Fruit fly (Drosophila melanogaster): ENCODE measurements around the gene CG1571.

CG1571 gene

dm6 chrX:8056597-8057228 lies 19.0 kb upstream of the CG1571 start (continued):
- no peak for TF ChIP-seq CG1792 (GFP tag; optimal IDR thresholded peaks at IDR 0.05)
- TF ChIP-seq pzg (GFP tag; optimal IDR thresholded peaks at IDR 0.05), result no peak
- no peak for TF ChIP-seq pnt (GFP tag; optimal IDR thresholded peaks at IDR 0.05)
- no peak for TF ChIP-seq lola (GFP tag; optimal IDR thresholded peaks at IDR 0.05)
- TF ChIP-seq CG14441 (GFP tag; IDR thresholded peaks at IDR 0.05), result no peak
- TF ChIP-seq CG15514 (GFP tag; optimal IDR thresholded peaks at IDR 0.05), result no peak
- no peak for TF ChIP-seq CG16815 (GFP tag; optimal IDR thresholded peaks at IDR 0.05)
- TF ChIP-seq CG2199 (GFP tag; IDR thresholded peaks at IDR 0.05), result no peak
- TF ChIP-seq stwl (tag; optimal IDR thresholded peaks at IDR 0.05), result no peak
- TF ChIP-seq CG12299 (tag; optimal IDR thresholded peaks at IDR 0.05), result no peak
- TF ChIP-seq CG8765 (GFP tag; IDR thresholded peaks at IDR 0.05), result no peak
- no peak for TF ChIP-seq pum (GFP tag; optimal IDR thresholded peaks at IDR 0.05)
- no peak for TF ChIP-seq Taf1 (GFP tag; IDR thresholded peaks at IDR 0.05)
- peak; percentile 70 for TF ChIP-seq Med (GFP tag)
- TF ChIP-seq nerfin-1 (tag; optimal IDR thresholded peaks at IDR 0.05), result no peak
- no peak for TF ChIP-seq CHES-1-like (GFP tag; optimal IDR thresholded peaks at IDR 0.05)
- no peak for TF ChIP-seq CG7357 (GFP tag; IDR thresholded peaks at IDR 0.05)
- TF ChIP-seq rib (GFP tag; IDR thresholded peaks at IDR 0.05), result peak; percentile 44; the same call in 1 of the 2 replicates
- TF ChIP-seq Camta (GFP tag; optimal IDR thresholded peaks at IDR 0.05), result no peak
- no peak for TF ChIP-seq CG3281 (GFP tag; optimal IDR thresholded peaks at IDR 0.05)
- no peak for TF ChIP-seq CG34422 (GFP tag; IDR thresholded peaks at IDR 0.05)
- TF ChIP-seq Hr3 (GFP tag; optimal IDR thresholded peaks at IDR 0.05), result no peak
- TF ChIP-seq org-1 (GFP tag; optimal IDR thresholded peaks at IDR 0.05), result no peak
- no peak for TF ChIP-seq insv (GFP tag; optimal IDR thresholded peaks at IDR 0.05)
- TF ChIP-seq CG4617 (GFP tag; optimal IDR thresholded peaks at IDR 0.05; ENCODE audit: borderline replicate concordance), result no peak
- TF ChIP-seq CG10321 (GFP tag; IDR thresholded peaks at IDR 0.05), result peak; percentile 95
- TF ChIP-seq Fer1 (GFP tag; optimal IDR thresholded peaks at IDR 0.05), result no peak
- no peak for TF ChIP-seq Neu2 (GFP tag; optimal IDR thresholded peaks at IDR 0.05; ENCODE audit: borderline replicate concordance)
- no peak for TF ChIP-seq chif (GFP tag; optimal IDR thresholded peaks at IDR 0.05)
- no peak for TF ChIP-seq maf-S (GFP tag; optimal IDR thresholded peaks at IDR 0.05)
- peak; percentile 41 for TF ChIP-seq yki (optimal IDR thresholded peaks at IDR 0.05)
- no peak for TF ChIP-seq CG12744 (GFP tag; optimal IDR thresholded peaks at IDR 0.05)
- no peak for TF ChIP-seq Vsx1 (GFP tag; optimal IDR thresholded peaks at IDR 0.05)
- peak; percentile 42 for TF ChIP-seq HLHmδ (GFP tag; optimal IDR thresholded peaks at IDR 0.05)
- no peak for TF ChIP-seq CG16863 (GFP tag; optimal IDR thresholded peaks at IDR 0.05)
- no peak for TF ChIP-seq Dref (GFP tag; IDR thresholded peaks at IDR 0.05)
- no peak for TF ChIP-seq CG4707 (GFP tag; optimal IDR thresholded peaks at IDR 0.05)
- no peak for TF ChIP-seq D19B (GFP tag; optimal IDR thresholded peaks at IDR 0.05)
- TF ChIP-seq CG9797 (GFP tag; optimal IDR thresholded peaks at IDR 0.05), result no peak
- TF ChIP-seq Usf (GFP tag; optimal IDR thresholded peaks at IDR 0.05), result no peak
- no peak for TF ChIP-seq CG10959 (GFP tag; IDR thresholded peaks at IDR 0.05)
- no peak for TF ChIP-seq GATAe (GFP tag; conservative IDR thresholded peaks at IDR 0.05)

DNA sequence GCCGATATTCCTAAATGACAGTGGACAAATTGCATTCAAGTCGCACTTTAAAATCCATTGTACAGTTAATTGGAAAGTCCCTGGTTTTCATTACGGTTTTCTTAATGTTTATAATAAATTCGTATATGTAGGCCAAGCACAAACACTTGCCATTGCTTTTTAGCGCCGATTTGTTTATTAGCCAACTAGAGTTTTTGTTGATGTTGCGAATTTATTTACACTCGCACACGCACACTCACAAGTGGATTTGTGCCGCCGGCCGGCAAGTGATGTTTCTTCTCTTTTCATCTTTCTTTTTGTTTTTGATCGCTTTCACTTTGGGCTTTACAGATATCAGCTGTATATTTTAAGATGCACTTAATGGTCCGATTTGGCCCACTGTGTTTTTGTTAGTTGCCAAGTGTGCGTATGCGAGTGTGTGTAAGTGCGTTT lies 18.4 kb upstream of the CG1571 start:
- TF ChIP-seq Side (GFP tag; optimal IDR thresholded peaks at IDR 0.05), result peak; percentile 81
- peak; percentile 63 to 88 for TF ChIP-seq dpn (GFP tag; optimal IDR thresholded peaks at IDR 0.05)
- TF ChIP-seq H2.0 (GFP tag; IDR thresholded peaks at IDR 0.05), result peak; percentile 36; the same call in 1 of the 2 replicates
- peak; percentile 60 for TF ChIP-seq Mad (GFP tag; optimal IDR thresholded peaks at IDR 0.05)
- peak; percentile 64 for TF ChIP-seq CG9932 (GFP tag; IDR thresholded peaks at IDR 0.05)
- no peak for TF ChIP-seq bowl (GFP tag; IDR thresholded peaks at IDR 0.05)
- no peak for TF ChIP-seq br (optimal IDR thresholded peaks at IDR 0.05)
- no peak for TF ChIP-seq CG8765 (GFP tag; IDR thresholded peaks at IDR 0.05)
- no peak for TF ChIP-seq Dp (GFP tag; optimal IDR thresholded peaks at IDR 0.05)
- no peak for TF ChIP-seq CG6854 (GFP tag; optimal IDR thresholded peaks at IDR 0.05)
- peak; percentile 65 for TF ChIP-seq CG10543 (GFP tag; optimal IDR thresholded peaks at IDR 0.05)
- TF ChIP-seq tgo (GFP tag; IDR thresholded peaks at IDR 0.05), result peak; percentile 49; the same call in 2 of the 3 replicates
- peak; percentile 33; the same call in 2 of the 3 replicates for TF ChIP-seq CG14050 (GFP tag; IDR thresholded peaks at IDR 0.05)
